Worm (Caenorhabditis elegans) whole organism, young adult: ENCODE measurements around the gene nhr-32.

ENCODE experiments used
- B0261.1 ChIP-seq: sonication (generic microtip); optimal IDR thresholded peaks from 2 replicates; lab custom pipeline; 2016; ENCODE audit warnings: mild to moderate bottlenecking, missing genetic modification characterization, moderate library complexity, missing compliant biosample characterization
- F39B2.1 ChIP-seq: fragments of 200-800 bp; sonication (Bioruptor generic); IDR thresholded peaks from 2 replicates; pipeline ENCODE4 v1.3.6; 2022; ENCODE audit warnings: missing genetic modification reagents, missing genetic modification characterization, missing compliant biosample characterization
- F57A8.1 ChIP-seq: fragments of 200-800 bp; sonication (Bioruptor generic); optimal IDR thresholded peaks from 2 replicates; lab custom pipeline; 2018; ENCODE audit warnings: mild to moderate bottlenecking, missing genetic modification characterization, moderate library complexity, missing compliant biosample characterization
- T07F8.4 ChIP-seq: sonication (generic microtip); optimal IDR thresholded peaks from 2 replicates; lab custom pipeline; 2016; ENCODE audit warnings: mild to moderate bottlenecking, missing genetic modification characterization, moderate library complexity, missing compliant biosample characterization
- Y56A3A.18 ChIP-seq: fragments of 200-800 bp; sonication (Bioruptor generic); IDR thresholded peaks from 2 replicates; pipeline ENCODE4 v1.3.6; 2022; ENCODE audit warnings: missing genetic modification reagents, missing genetic modification characterization, missing compliant biosample characterization
- Y79H2A.3 ChIP-seq: fragments of 200-800 bp; sonication (Bioruptor generic); conservative IDR thresholded peaks from 2 replicates; pipeline ENCODE4 v1.3.6; 2022; ENCODE audit warnings: missing genetic modification reagents, missing genetic modification characterization, missing compliant biosample characterization
- akir-1 ChIP-seq: fragments of 200-800 bp; sonication (Bioruptor generic); optimal IDR thresholded peaks from 2 replicates; lab custom pipeline; 2018; ENCODE audit warnings: mild to moderate bottlenecking, missing genetic modification characterization, moderate library complexity, missing compliant biosample characterization
- atf-7 ChIP-seq: sonication (generic microtip); optimal IDR thresholded peaks from 2 replicates; lab custom pipeline; 2017; ENCODE audit warnings: mild to moderate bottlenecking, missing genetic modification characterization, missing compliant biosample characterization
- attf-5 ChIP-seq: fragments of 200-800 bp; sonication (Bioruptor generic); optimal IDR thresholded peaks from 2 replicates; lab custom pipeline; 2018; ENCODE audit warnings: mild to moderate bottlenecking, missing genetic modification characterization, missing compliant biosample characterization
- attf-6 ChIP-seq: fragments of 200-800 bp; sonication (Bioruptor generic); IDR thresholded peaks from 2 replicates; pipeline ENCODE4 v1.3.6; 2022; ENCODE audit warnings: missing genetic modification reagents, missing genetic modification characterization, missing compliant biosample characterization
- bed-1 ChIP-seq: fragments of 200-800 bp; sonication (Bioruptor generic); IDR thresholded peaks from 2 replicates; pipeline ENCODE4 v1.3.6; 2022; ENCODE audit warnings: missing genetic modification reagents, missing genetic modification characterization, missing compliant biosample characterization
- ceh-58 ChIP-seq: fragments of 200-800 bp; sonication (Bioruptor generic); IDR thresholded peaks from 2 replicates; pipeline ENCODE4 v1.3.6; 2022; ENCODE audit warnings: missing genetic modification characterization, missing compliant biosample characterization
- ceh-79 ChIP-seq: sonication (generic microtip); optimal IDR thresholded peaks from 2 replicates; lab custom pipeline; 2017; ENCODE audit warnings: mild to moderate bottlenecking, missing genetic modification characterization, missing compliant biosample characterization
- chd-7 ChIP-seq: sonication (generic microtip); optimal IDR thresholded peaks from 2 replicates; lab custom pipeline; 2016; ENCODE audit warnings: mild to moderate bottlenecking, missing genetic modification characterization, moderate library complexity, missing compliant biosample characterization
- die-1 ChIP-seq: sonication (generic microtip); optimal IDR thresholded peaks from 2 replicates; lab custom pipeline; 2016; ENCODE audit warnings: missing genotype, mild to moderate bottlenecking, missing genetic modification characterization, missing compliant biosample characterization
- dpff-1 ChIP-seq: sonication (generic microtip); optimal IDR thresholded peaks from 2 replicates; lab custom pipeline; 2017; ENCODE audit warnings: mild to moderate bottlenecking, missing genetic modification characterization, missing compliant biosample characterization
- efl-1 ChIP-seq: fragments of 150-350 bp; optimal IDR thresholded peaks from 2 replicates; lab custom pipeline; 2014; ENCODE audit warnings: missing biosample characterization, missing genetic modification reagents, missing genetic modification characterization
- egl-18 ChIP-seq: fragments of 200-800 bp; sonication (Bioruptor generic); IDR thresholded peaks from 2 replicates; pipeline ENCODE4 v1.3.6; 2022; ENCODE audit warnings: missing genetic modification reagents, missing genetic modification characterization, missing compliant biosample characterization
- egrh-3 ChIP-seq: fragments of 200-800 bp; sonication (Bioruptor generic); IDR thresholded peaks from 2 replicates; pipeline ENCODE4 v1.3.6; 2022; ENCODE audit warnings: missing genetic modification reagents, missing genetic modification characterization, missing compliant biosample characterization
- ekl-4 ChIP-seq: fragments of 200-800 bp; sonication (Bioruptor generic); IDR thresholded peaks from 2 replicates; pipeline ENCODE4 v1.3.6; 2022; ENCODE audit warnings: missing genetic modification reagents, missing genetic modification characterization, missing compliant biosample characterization
- hlh-12 ChIP-seq: sonication (generic microtip); optimal IDR thresholded peaks from 2 replicates; lab custom pipeline; 2016; ENCODE audit warnings: missing genetic modification characterization, missing compliant biosample characterization
- hmg-20 ChIP-seq: fragments of 200-800 bp; sonication (Bioruptor generic); IDR thresholded peaks from 2 replicates; pipeline ENCODE4 v1.3.6; 2022; ENCODE audit warnings: missing genetic modification reagents, missing genetic modification characterization, missing compliant biosample characterization
- lir-1 ChIP-seq: fragments of 200-800 bp; sonication (Bioruptor generic); conservative IDR thresholded peaks from 2 replicates; pipeline ENCODE4 v1.3.6; 2022; ENCODE audit warnings: missing genetic modification reagents, missing genetic modification characterization, missing compliant biosample characterization
- madf-3 ChIP-seq: fragments of 200-800 bp; sonication (Bioruptor generic); IDR thresholded peaks from 2 replicates; pipeline ENCODE4 v1.3.6; 2022; ENCODE audit warnings: missing genetic modification reagents, missing genetic modification characterization, missing compliant biosample characterization
- madf-8 ChIP-seq: fragments of 200-800 bp; sonication (Bioruptor generic); conservative IDR thresholded peaks from 2 replicates; pipeline ENCODE4 v1.3.6; 2022; ENCODE audit warnings: missing genetic modification reagents, missing genetic modification characterization, missing compliant biosample characterization
- mxl-1 ChIP-seq: sonication (generic microtip); optimal IDR thresholded peaks from 2 replicates; lab custom pipeline; 2016; ENCODE audit warnings: missing genetic modification characterization, missing compliant biosample characterization
- nfya-2 ChIP-seq: fragments of 200-800 bp; sonication (Bioruptor generic); IDR thresholded peaks from 2 replicates; pipeline ENCODE4 v1.3.6; 2022; ENCODE audit warnings: missing genetic modification reagents, missing genetic modification characterization, missing compliant biosample characterization
- nhr-90 ChIP-seq: sonication (generic microtip); optimal IDR thresholded peaks from 2 replicates; lab custom pipeline; 2016; ENCODE audit warnings: missing genotype, mild to moderate bottlenecking, missing genetic modification characterization, missing compliant biosample characterization
- pha-4 ChIP-seq: fragments of 150-350 bp; sonication (generic microtip); optimal IDR thresholded peaks from 2 replicates; lab custom pipeline; 2014; ENCODE audit warnings: missing biosample characterization, missing genetic modification reagents, missing genetic modification characterization
- rpc-1 ChIP-seq, 2 experiments: fragments of 150-350 bp in 1 of 2; sonication (generic microtip) in 1 of 2; optimal IDR thresholded peaks; 2 replicates each; lab custom pipeline; 2014 to 2018; ENCODE audit warnings: missing biosample characterization in 1 of 2, missing genetic modification characterization in 1 of 2, missing genetic modification reagents in 1 of 2, missing genotype in 1 of 2
- sdz-38 ChIP-seq: sonication (generic microtip); optimal IDR thresholded peaks from 2 replicates; lab custom pipeline; 2016; ENCODE audit warnings: missing genotype, missing genetic modification characterization, missing compliant biosample characterization
- snpc-1.1 ChIP-seq: sonication (generic microtip); optimal IDR thresholded peaks from 2 replicates; lab custom pipeline; 2017; ENCODE audit warnings: missing genetic modification characterization, mild to moderate bottlenecking, missing compliant biosample characterization, antibody characterized with exemption, moderate library complexity, missing genotype, missing genetic modification reagents; ENCODE audit not compliant: insufficient read depth
- sptf-2 ChIP-seq: fragments of 200-800 bp; sonication (Bioruptor generic); optimal IDR thresholded peaks from 2 replicates; lab custom pipeline; 2018; ENCODE audit warnings: mild to moderate bottlenecking, missing genetic modification characterization, missing compliant biosample characterization
- tbp1 ChIP-seq: fragments of 200-800 bp; sonication (Bioruptor generic); optimal IDR thresholded peaks from 2 replicates; lab custom pipeline; 2018; ENCODE audit warnings: mild to moderate bottlenecking, missing genetic modification characterization, missing compliant biosample characterization
- unc-62 ChIP-seq: fragments of 150-350 bp; optimal IDR thresholded peaks from 2 replicates; lab custom pipeline; 2014; ENCODE audit warnings: missing biosample characterization, missing genetic modification reagents, missing genetic modification characterization
- zfh-2 ChIP-seq: fragments of 200-800 bp; sonication (Bioruptor generic); conservative IDR thresholded peaks from 2 replicates; pipeline ENCODE4 v1.3.6; 2022; ENCODE audit warnings: missing genetic modification reagents, missing genetic modification characterization, missing compliant biosample characterization
- ztf-18 ChIP-seq: sonication (generic microtip); optimal IDR thresholded peaks from 2 replicates; lab custom pipeline; 2016; ENCODE audit warnings: missing genotype, mild to moderate bottlenecking, missing genetic modification characterization, missing compliant biosample characterization
- ztf-3 ChIP-seq: fragments of 200-800 bp; sonication (Bioruptor generic); optimal IDR thresholded peaks from 2 replicates; lab custom pipeline; 2018; ENCODE audit warnings: mild to moderate bottlenecking, missing genetic modification characterization, missing compliant biosample characterization

nhr-32 gene

DNA sequence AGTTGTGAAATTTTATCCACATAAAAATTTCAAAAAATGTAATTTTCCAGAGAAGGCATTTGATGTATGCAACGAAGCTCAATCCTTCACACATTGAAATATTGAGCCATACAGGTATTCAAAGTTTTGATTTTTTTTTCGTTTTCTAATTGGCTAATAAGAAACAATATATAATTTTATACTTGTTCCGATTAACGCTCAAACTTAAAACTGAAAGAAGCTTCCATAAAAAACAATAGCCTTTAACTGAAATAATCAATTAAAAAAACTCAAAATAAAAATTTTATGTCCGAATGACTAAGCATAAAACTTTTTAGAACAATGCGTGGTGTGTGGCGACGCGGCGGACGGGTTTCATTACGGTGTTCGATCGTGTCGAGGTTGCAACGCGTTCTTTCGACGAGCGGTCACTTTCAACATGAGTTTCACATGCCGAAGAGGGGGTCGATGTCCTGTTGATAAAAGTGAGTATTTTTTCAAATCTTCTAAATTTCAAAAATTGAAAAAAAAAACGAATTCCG, at the start of gene nhr-32:
TSS of gene nhr-32 (plus strand) at position 51 of the 521 bp plus-strand sequence.
- no peak for TF ChIP-seq lir-1 (GFP tag; lab: Robert Waterston, UW)
- TF ChIP-seq chd-7 (tag; lab: Kevin White, UChicago): no peak
- TF ChIP-seq pha-4 (tag; lab: Kevin White, UChicago): no peak
- no peak for TF ChIP-seq hlh-12 (tag; lab: Kevin White, UChicago)
- TF ChIP-seq dpff-1 (tag; lab: Kevin White, UChicago): no peak
- no peak for TF ChIP-seq T07F8.4
- no peak for TF ChIP-seq bed-1
- TF ChIP-seq sdz-38 (tag; lab: Kevin White, UChicago): no peak

DNA sequence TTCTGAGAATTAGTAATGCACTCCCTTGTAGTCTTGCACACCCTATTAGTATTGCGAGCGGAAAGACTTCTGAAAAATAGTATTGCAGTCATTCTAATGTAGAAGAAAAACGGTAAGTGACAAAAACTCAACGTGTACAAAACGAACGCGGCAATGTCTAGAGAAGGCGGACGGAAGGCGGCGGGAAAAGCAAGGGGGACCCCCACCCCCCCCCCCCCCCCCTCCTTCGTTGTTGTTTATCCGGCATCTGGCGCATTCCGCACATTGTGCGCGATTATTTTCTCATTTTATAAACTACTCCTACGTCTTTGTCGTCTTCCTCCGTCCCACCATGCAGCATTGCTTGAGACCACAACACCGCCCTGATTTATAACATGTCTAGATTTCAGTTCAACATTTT, 49.5 kb upstream of the nhr-32 start:
- peak; percentile 48; the same call in 1 of the 2 replicates for TF ChIP-seq egrh-3 (GFP tag; lab: Robert Waterston, UW)
- no peak for TF ChIP-seq F39B2.1 (GFP tag; lab: Robert Waterston, UW)
- peak; percentile 89 for TF ChIP-seq zfh-2

DNA sequence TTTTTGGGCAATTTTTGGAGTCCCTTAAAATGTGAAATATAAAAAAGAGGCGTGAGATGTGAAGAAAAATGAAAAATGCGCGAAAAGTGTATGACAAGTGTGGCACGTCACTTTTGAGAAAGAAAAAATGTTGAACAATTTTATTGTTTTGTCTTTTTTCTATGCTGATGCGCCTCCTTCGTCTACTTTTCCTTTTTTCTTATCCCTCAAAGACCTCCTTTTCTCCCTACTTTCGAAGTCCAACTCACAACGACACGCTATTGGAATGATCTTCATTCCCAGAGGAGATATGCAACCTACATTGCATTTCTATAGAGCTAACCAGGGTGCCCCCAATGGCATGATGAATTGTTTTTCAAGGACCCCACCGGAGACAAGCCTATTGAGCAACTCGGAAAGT, 45.8 kb upstream of the nhr-32 start:
- TF ChIP-seq egl-18 (GFP tag; lab: Robert Waterston, UW): no peak
- TF ChIP-seq sptf-2 (GFP tag; lab: Kevin White, UChicago): no peak
- no peak for TF ChIP-seq ztf-18
- TF ChIP-seq attf-6 (GFP tag; lab: Robert Waterston, UW): no peak
- TF ChIP-seq akir-1 (GFP tag; lab: Kevin White, UChicago): no peak
- no peak for TF ChIP-seq dpff-1 (tag; lab: Kevin White, UChicago)
- TF ChIP-seq unc-62 (GFP tag; lab: Kevin White, UChicago): no peak
- TF ChIP-seq nhr-90 (tag; lab: Kevin White, UChicago): no peak
- no peak for TF ChIP-seq atf-7
- no peak for TF ChIP-seq B0261.1 (tag; lab: Kevin White, UChicago)
- no peak for TF ChIP-seq T07F8.4
- no peak for TF ChIP-seq efl-1
- TF ChIP-seq madf-3 (GFP tag; lab: Robert Waterston, UW): no peak
- no peak for TF ChIP-seq hmg-20 (GFP tag; lab: Robert Waterston, UW)
- TF ChIP-seq sdz-38 (tag; lab: Kevin White, UChicago): no peak
- no peak for TF ChIP-seq nfya-2
- TF ChIP-seq, all 124 proteins: peak for 0

DNA sequence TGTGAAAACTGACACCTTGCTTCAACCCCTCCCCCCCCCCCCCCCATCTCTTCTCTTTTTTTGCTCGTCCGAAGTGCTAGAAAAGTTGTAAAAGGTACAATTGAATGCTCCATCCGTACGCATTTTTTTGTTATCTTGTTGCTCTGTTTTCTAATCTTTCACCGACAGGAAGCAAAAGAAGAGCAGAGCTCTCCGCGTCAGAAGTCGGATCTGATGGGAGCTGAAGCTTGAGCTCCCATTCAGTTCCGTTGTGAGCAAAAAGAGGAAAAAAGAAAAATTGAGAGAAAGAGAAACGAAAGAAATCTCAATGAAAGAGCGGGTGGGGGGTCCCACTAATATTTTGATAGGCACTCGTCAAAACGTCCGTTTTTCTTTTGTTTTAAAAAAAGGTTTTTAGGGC, 44.9 kb upstream of the nhr-32 start:
- no peak for TF ChIP-seq tbp1 (GFP tag; lab: Kevin White, UChicago)
- no peak for TF ChIP-seq die-1 (tag; lab: Kevin White, UChicago)
- TF ChIP-seq atf-7: no peak
- TF ChIP-seq rpc-1 (optimal IDR thresholded peaks at IDR 0.05; lab: Kevin White, UChicago): no peak
- no peak for TF ChIP-seq rpc-1 (tag; optimal IDR thresholded peaks at IDR 0.05; lab: Kevin White, UChicago)
- no peak for TF ChIP-seq hlh-12 (tag; lab: Kevin White, UChicago)
- TF ChIP-seq attf-5 (GFP tag; lab: Kevin White, UChicago): no peak
- TF ChIP-seq snpc-1.1 (tag; lab: Kevin White, UChicago): no peak
- no peak for TF ChIP-seq F57A8.1 (GFP tag; lab: Kevin White, UChicago)
- TF ChIP-seq egl-18 (GFP tag; lab: Robert Waterston, UW): no peak

DNA sequence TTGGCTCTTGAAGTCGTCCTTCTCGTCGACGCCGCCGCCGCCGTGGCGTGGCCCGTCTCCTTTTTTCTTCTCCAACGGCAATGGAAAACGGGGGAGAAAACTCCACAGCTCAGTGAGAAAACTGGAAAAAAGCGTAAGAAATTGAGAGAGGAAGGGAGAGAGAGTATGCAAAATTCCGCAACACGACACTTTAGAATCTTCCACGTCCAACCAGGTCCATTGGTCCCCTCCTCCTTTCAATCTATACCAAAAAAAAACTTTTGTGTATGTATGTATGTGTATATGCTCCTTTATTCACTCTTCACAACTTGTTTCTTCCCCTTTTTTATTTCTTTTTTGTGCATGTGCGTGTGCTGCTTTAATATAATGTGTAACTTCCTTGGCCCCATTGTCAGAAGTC, 42.7 kb upstream of the nhr-32 start:
- TF ChIP-seq mxl-1 (tag; lab: Kevin White, UChicago) (no peak), ztf-3 (GFP tag; lab: Kevin White, UChicago) (no peak), ekl-4 (GFP tag; lab: Robert Waterston, UW) (no peak), rpc-1 (optimal IDR thresholded peaks at IDR 0.05; lab: Kevin White, UChicago) (no peak), rpc-1 (tag; optimal IDR thresholded peaks at IDR 0.05; lab: Kevin White, UChicago) (no peak), ceh-79 (tag; lab: Kevin White, UChicago) (no peak), madf-8 (GFP tag; lab: Robert Waterston, UW) (no peak), ceh-58 (GFP tag; lab: Robert Waterston, UW) (no peak), Y56A3A.18 (no peak), Y79H2A.3 (GFP tag; lab: Robert Waterston, UW) (no peak)
